Fruit fly (Drosophila melanogaster) whole organism, embryonic: ENCODE measurements around the gene CG15404.

ENCODE experiments used
- Adf1 ChIP-seq: fragments of 200-800 bp; sonication (Bioruptor generic); IDR thresholded peaks from 2 replicates; pipeline ENCODE4 v1.3.6; 2022; ENCODE audit warnings: missing biosample characterization, missing genetic modification characterization
- B-H1 ChIP-seq: fragments of 200-800 bp; sonication (Bioruptor generic); IDR thresholded peaks from 3 replicates; pipeline ENCODE4 v1.3.6; 2022; ENCODE audit warnings: missing biosample characterization, missing genetic modification characterization
- Blimp-1 ChIP-seq: fragments of 200-800 bp; sonication (Bioruptor generic); optimal IDR thresholded peaks from 3 replicates; lab custom pipeline; 2018; ENCODE audit warnings: missing biosample characterization, missing genetic modification characterization, mild to moderate bottlenecking, moderate library complexity, missing genetic modification reagents
- CG10654 ChIP-seq: fragments of 200-800 bp; sonication (Bioruptor generic); optimal IDR thresholded peaks from 2 replicates; lab custom pipeline; 2016; ENCODE audit warnings: missing biosample characterization, missing genetic modification characterization
- CG11093 ChIP-seq: fragments of 200-800 bp; sonication (Bioruptor generic); IDR thresholded peaks from 3 replicates; pipeline ENCODE4 v1.3.6; 2022; ENCODE audit warnings: missing biosample characterization, missing genetic modification characterization
- CG11504 ChIP-seq: fragments of 200-800 bp; sonication (Bioruptor generic); optimal IDR thresholded peaks from 3 replicates; lab custom pipeline; 2019; ENCODE audit warnings: missing biosample characterization, mild to moderate bottlenecking, missing genetic modification characterization, moderate library complexity
- CG12391 ChIP-seq: fragments of 200-800 bp; sonication (Bioruptor generic); optimal IDR thresholded peaks from 3 replicates; lab custom pipeline; 2018; ENCODE audit warnings: missing biosample characterization, mild to moderate bottlenecking, missing genetic modification characterization, moderate library complexity
- CG12659 ChIP-seq: fragments of 200-800 bp; sonication (Bioruptor generic); optimal IDR thresholded peaks from 3 replicates; lab custom pipeline; 2017; ENCODE audit warnings: mild to moderate bottlenecking, missing biosample characterization, missing genetic modification reagents, missing genetic modification characterization
- CG16863 ChIP-seq: fragments of 200-800 bp; sonication (Bioruptor generic); optimal IDR thresholded peaks from 3 replicates; lab custom pipeline; 2016; ENCODE audit warnings: missing biosample characterization, missing genetic modification characterization
- CG17328 ChIP-seq: fragments of 200-800 bp; sonication (Bioruptor generic); IDR thresholded peaks from 2 replicates; pipeline ENCODE4 v1.3.6; 2022; ENCODE audit warnings: missing biosample characterization, missing genetic modification characterization
- CG17359 ChIP-seq: fragments of 200-800 bp; sonication (Bioruptor generic); optimal IDR thresholded peaks from 3 replicates; lab custom pipeline; 2018; ENCODE audit warnings: missing biosample characterization, mild to moderate bottlenecking, missing genetic modification characterization, moderate library complexity
- CG17829 ChIP-seq: fragments of 200-800 bp; optimal IDR thresholded peaks from 2 replicates; lab custom pipeline; 2019; ENCODE audit warnings: missing biosample characterization, mild to moderate bottlenecking, missing genetic modification characterization, moderate library complexity
- CG30403 ChIP-seq: fragments of 200-800 bp; sonication (Bioruptor generic); optimal IDR thresholded peaks from 3 replicates; lab custom pipeline; 2016; ENCODE audit warnings: missing biosample characterization, missing genetic modification characterization
- CG31388 ChIP-seq: fragments of 200-800 bp; sonication (Bioruptor generic); optimal IDR thresholded peaks from 2 replicates; lab custom pipeline; 2016; ENCODE audit warnings: missing biosample characterization, missing genetic modification characterization
- CG31441 ChIP-seq: fragments of 200-800 bp; sonication (Bioruptor generic); IDR thresholded peaks from 2 replicates; pipeline ENCODE4 v1.3.6; 2022; ENCODE audit warnings: missing biosample characterization, missing genetic modification characterization
- CG34224 ChIP-seq: fragments of 200-800 bp; sonication (Bioruptor generic); IDR thresholded peaks from 3 replicates; pipeline ENCODE4 v1.3.6; 2022; ENCODE audit warnings: missing biosample characterization, missing genetic modification characterization; ENCODE audit not compliant: partially characterized antibody
- CG6813 ChIP-seq: fragments of 200-800 bp; sonication (Bioruptor generic); optimal IDR thresholded peaks from 2 replicates; lab custom pipeline; 2017; ENCODE audit warnings: missing biosample characterization, missing genetic modification characterization, mild to moderate bottlenecking, moderate library complexity, missing genetic modification reagents
- CG7745 ChIP-seq: fragments of 200-800 bp; sonication (Bioruptor generic); optimal IDR thresholded peaks from 2 replicates; lab custom pipeline; 2018; ENCODE audit warnings: missing biosample characterization, mild to moderate bottlenecking, missing genetic modification characterization, moderate library complexity
- CG7839 ChIP-seq: fragments of 200-800 bp; sonication (Bioruptor generic); optimal IDR thresholded peaks from 3 replicates; lab custom pipeline; 2018; ENCODE audit warnings: missing biosample characterization, mild to moderate bottlenecking, missing genetic modification characterization, moderate library complexity
- Dll ChIP-seq: fragments of 200-800 bp; sonication (Bioruptor generic); IDR thresholded peaks from 4 replicates; pipeline ENCODE4 v1.3.6; 2022; ENCODE audit warnings: missing biosample characterization, missing genetic modification characterization; ENCODE audit not compliant: partially characterized antibody
- Fer2 ChIP-seq: fragments of 200-800 bp; sonication (Bioruptor generic); optimal IDR thresholded peaks from 2 replicates; lab custom pipeline; 2018; ENCODE audit warnings: missing biosample characterization, mild to moderate bottlenecking, missing genetic modification characterization, moderate library complexity
- HLH3B ChIP-seq: fragments of 200-800 bp; sonication (Bioruptor generic); IDR thresholded peaks from 2 replicates; pipeline ENCODE4 v1.3.6; 2022; ENCODE audit warnings: missing biosample characterization, missing genetic modification characterization
- Hand ChIP-seq: fragments of 200-800 bp; sonication (Bioruptor generic); optimal IDR thresholded peaks from 2 replicates; lab custom pipeline; 2017; ENCODE audit warnings: mild to moderate bottlenecking, missing biosample characterization, missing genetic modification reagents, missing genetic modification characterization
- Hey ChIP-seq: fragments of 200-800 bp; sonication (Bioruptor generic); optimal IDR thresholded peaks from 3 replicates; lab custom pipeline; 2018; ENCODE audit warnings: missing biosample characterization, mild to moderate bottlenecking, missing genetic modification characterization
- Hmr ChIP-seq: fragments of 200-800 bp; sonication (Bioruptor generic); optimal IDR thresholded peaks from 3 replicates; lab custom pipeline; 2017; ENCODE audit warnings: mild to moderate bottlenecking, missing biosample characterization, missing genetic modification reagents, missing genetic modification characterization
- MTF-1 ChIP-seq: fragments of 200-800 bp; sonication (Bioruptor generic); optimal IDR thresholded peaks from 2 replicates; lab custom pipeline; 2018; ENCODE audit warnings: missing biosample characterization, mild to moderate bottlenecking, missing genetic modification characterization, borderline replicate concordance
- Mes4 ChIP-seq: fragments of 200-800 bp; sonication (Bioruptor generic); optimal IDR thresholded peaks from 2 replicates; lab custom pipeline; 2016; ENCODE audit warnings: missing biosample characterization, missing genetic modification characterization
- NK7.1 ChIP-seq: fragments of 200-800 bp; sonication (Bioruptor generic); optimal IDR thresholded peaks from 3 replicates; lab custom pipeline; 2016; ENCODE audit warnings: missing biosample characterization, missing genetic modification characterization
- Scr ChIP-seq: fragments of 200-800 bp; sonication (Bioruptor generic); IDR thresholded peaks from 2 replicates; pipeline ENCODE4 v1.3.6; 2022; ENCODE audit warnings: missing biosample characterization, missing genetic modification characterization; ENCODE audit not compliant: partially characterized antibody
- Sox102F ChIP-seq: fragments of 200-800 bp; sonication (Bioruptor generic); optimal IDR thresholded peaks from 2 replicates; lab custom pipeline; 2018; ENCODE audit warnings: missing biosample characterization, mild to moderate bottlenecking, missing genetic modification characterization, moderate library complexity
- Ssrp ChIP-seq: fragments of 200-800 bp; sonication (Bioruptor generic); optimal IDR thresholded peaks from 2 replicates; lab custom pipeline; 2018; ENCODE audit warnings: missing biosample characterization, mild to moderate bottlenecking, missing genetic modification characterization, moderate library complexity
- bbx ChIP-seq: fragments of 200-800 bp; sonication (Bioruptor generic); IDR thresholded peaks from 2 replicates; pipeline ENCODE4 v1.3.6; 2022; ENCODE audit warnings: missing biosample characterization, missing genetic modification characterization; ENCODE audit not compliant: partially characterized antibody
- cato ChIP-seq: fragments of 200-800 bp; sonication (Bioruptor generic); optimal IDR thresholded peaks from 2 replicates; lab custom pipeline; 2016; ENCODE audit warnings: missing biosample characterization, missing genetic modification characterization, borderline replicate concordance
- jigr1 ChIP-seq: fragments of 200-800 bp; sonication (Bioruptor generic); IDR thresholded peaks from 3 replicates; pipeline ENCODE4 v1.3.6; 2022; ENCODE audit warnings: missing biosample characterization, missing genetic modification characterization
- ken ChIP-seq: fragments of 200-800 bp; sonication (Bioruptor generic); IDR thresholded peaks from 3 replicates; pipeline ENCODE4 v1.3.6; 2022; ENCODE audit warnings: missing biosample characterization, missing genetic modification characterization
- kni ChIP-seq: fragments of 200-800 bp; sonication (Bioruptor generic); optimal IDR thresholded peaks from 3 replicates; lab custom pipeline; 2017; ENCODE audit warnings: mild to moderate bottlenecking, missing biosample characterization, missing genetic modification reagents, missing genetic modification characterization
- lab ChIP-seq: fragments of 200-800 bp; sonication (Bioruptor generic); optimal IDR thresholded peaks from 3 replicates; lab custom pipeline; 2017; ENCODE audit warnings: missing biosample characterization, missing genetic modification characterization, mild to moderate bottlenecking, moderate library complexity, missing genetic modification reagents
- peb ChIP-seq: fragments of 200-800 bp; sonication (Bioruptor generic); IDR thresholded peaks from 2 replicates; pipeline ENCODE4 v1.3.6; 2022; ENCODE audit warnings: missing biosample characterization, missing genetic modification characterization
- pfk ChIP-seq: fragments of 200-800 bp; sonication (Bioruptor generic); optimal IDR thresholded peaks from 2 replicates; lab custom pipeline; 2018; ENCODE audit warnings: missing biosample characterization, mild to moderate bottlenecking, missing genetic modification characterization, moderate library complexity
- phol ChIP-seq: fragments of 200-800 bp; sonication (Bioruptor generic); optimal IDR thresholded peaks from 3 replicates; lab custom pipeline; 2018; ENCODE audit warnings: missing biosample characterization, mild to moderate bottlenecking, missing genetic modification characterization, moderate library complexity
- prd ChIP-seq, 3 experiments: fragments of >200 bp in 2 of 3; fragments of 200-800 bp in 1 of 3; sonication (Bioruptor generic) in 1 of 3; optimal IDR thresholded peaks in 2 of 3; IDR thresholded peaks in 1 of 3; 2 replicates in 2 of 3; 3 replicates in 1 of 3; pipeline versions ENCODE4 v1.3.6 to Lab custom; 2017 to 2022; ENCODE audit warnings: missing biosample characterization in 1 of 3, missing genetic modification characterization in 1 of 3
- pum ChIP-seq: fragments of 200-800 bp; sonication (Bioruptor generic); optimal IDR thresholded peaks from 2 replicates; lab custom pipeline; 2016; ENCODE audit warnings: missing biosample characterization, missing genetic modification characterization
- pzg ChIP-seq: fragments of 200-800 bp; sonication (Bioruptor generic); optimal IDR thresholded peaks from 3 replicates; lab custom pipeline; 2018; ENCODE audit warnings: missing biosample characterization, mild to moderate bottlenecking, missing genetic modification characterization, moderate library complexity
- schlank ChIP-seq: fragments of 200-800 bp; sonication (Bioruptor generic); optimal IDR thresholded peaks from 2 replicates; lab custom pipeline; 2018; ENCODE audit warnings: missing biosample characterization, mild to moderate bottlenecking, missing genetic modification characterization
- seq ChIP-seq: fragments of 200-800 bp; sonication (Bioruptor generic); IDR thresholded peaks from 2 replicates; pipeline ENCODE4 v1.3.6; 2022; ENCODE audit warnings: missing biosample characterization, missing genetic modification characterization
- sim ChIP-seq: fragments of 200-800 bp; sonication (Bioruptor generic); IDR thresholded peaks from 2 replicates; pipeline ENCODE4 v1.3.6; 2022; ENCODE audit warnings: missing biosample characterization, missing genetic modification characterization
- slp2 ChIP-seq: fragments of 200-800 bp; sonication (Bioruptor generic); optimal IDR thresholded peaks from 2 replicates; lab custom pipeline; 2016; ENCODE audit warnings: missing biosample characterization, missing genetic modification characterization
- stwl ChIP-seq: fragments of 200-800 bp; sonication (Bioruptor generic); optimal IDR thresholded peaks from 3 replicates; lab custom pipeline; 2018; ENCODE audit warnings: missing biosample characterization, mild to moderate bottlenecking, missing genetic modification characterization, moderate library complexity
- tap ChIP-seq: fragments of 200-800 bp; optimal IDR thresholded peaks from 3 replicates; lab custom pipeline; 2019; ENCODE audit warnings: missing biosample characterization, mild to moderate bottlenecking, missing genetic modification characterization, moderate library complexity

Gene CG15404

DNA sequence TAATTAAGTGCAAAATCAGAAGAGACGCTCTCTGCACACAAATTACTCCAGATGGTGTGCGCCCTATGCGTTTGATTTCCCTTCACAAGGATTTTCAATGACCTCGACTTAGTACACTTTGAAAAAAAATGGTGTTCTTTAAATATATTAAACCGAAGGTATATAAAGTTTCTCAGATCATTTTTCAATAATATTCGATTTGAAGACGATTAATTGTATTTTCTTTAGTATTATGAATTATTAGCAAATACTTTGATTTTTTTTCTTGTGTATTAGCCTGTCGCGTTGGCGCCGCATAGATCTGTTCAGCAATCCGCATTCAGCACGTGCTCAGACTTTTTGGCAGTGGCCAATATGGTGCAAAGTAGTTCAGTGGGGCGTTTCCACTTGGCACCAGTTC lies 46.0 kb upstream of the CG15404 start (continued):
- TF ChIP-seq CG11504 (tag; lab: Kevin White, UChicago) (peak; percentile 55), seq (no peak), HLH3B (peak; percentile 12; the same call in 1 of the 2 replicates), CG17328 (GFP tag; lab: Robert Waterston, UW) (no peak), Hmr (GFP tag; lab: Kevin White, UChicago) (no peak), CG16863 (GFP tag; lab: Kevin White, UChicago) (no peak), CG12659 (GFP tag; lab: Kevin White, UChicago) (no peak), CG17829 (tag; lab: Kevin White, UChicago) (no peak), Hey (tag; lab: Kevin White, UChicago) (no peak), pfk (no peak), Adf1 (GFP tag; lab: Robert Waterston, UW) (no peak), Hand (GFP tag; lab: Kevin White, UChicago) (no peak), MTF-1 (no peak), lab (peak; percentile 5), pzg (GFP tag; lab: Kevin White, UChicago) (no peak), CG17359 (tag; lab: Kevin White, UChicago) (peak; percentile 10), NK7.1 (GFP tag; lab: Kevin White, UChicago) (no peak), CG7839 (tag; lab: Kevin White, UChicago) (peak; percentile 8), ken (GFP tag; lab: Robert Waterston, UW) (no peak), jigr1 (GFP tag; lab: Robert Waterston, UW) (no peak), Blimp-1 (peak; percentile 37), CG7745 (tag; lab: Kevin White, UChicago) (no peak), bbx (no peak), Fer2 (tag; lab: Kevin White, UChicago) (no peak), Dll (no peak), B-H1 (GFP tag; lab: Robert Waterston, UW) (no peak), kni (GFP tag; lab: Kevin White, UChicago) (no peak), CG31388 (no peak), cato (GFP tag; lab: Kevin White, UChicago) (no peak), slp2 (GFP tag; lab: Kevin White, UChicago) (no peak), Ssrp (peak; percentile 13), prd (optimal IDR thresholded peaks at IDR 0.05; lab: Kevin White, UChicago) (no peak), prd (GFP tag; IDR thresholded peaks at IDR 0.05; lab: Robert Waterston, UW) (peak; percentile 48; the same call in 1 of the 3 replicates), CG12391 (tag; lab: Kevin White, UChicago) (peak; percentile 6), Scr (GFP tag; lab: Robert Waterston, UW) (no peak), schlank (tag; lab: Kevin White, UChicago) (no peak), tap (peak; percentile 31), CG6813 (GFP tag; lab: Kevin White, UChicago) (no peak), peb (GFP tag; lab: Robert Waterston, UW) (no peak), Mes4 (no peak), CG11093 (GFP tag; lab: Robert Waterston, UW) (no peak), CG34224 (no peak), Sox102F (GFP tag; lab: Kevin White, UChicago) (peak; percentile 28), phol (peak; percentile 26), CG31441 (GFP tag; lab: Robert Waterston, UW) (peak; percentile 42; the same call in 1 of the 2 replicates), CG10654 (GFP tag; lab: Kevin White, UChicago) (no peak), CG30403 (GFP tag; lab: Kevin White, UChicago) (no peak), sim (GFP tag; lab: Robert Waterston, UW) (no peak), pum (GFP tag; lab: Kevin White, UChicago) (no peak), stwl (tag; lab: Kevin White, UChicago) (no peak)
